Worm (Caenorhabditis elegans): ENCODE measurements around the gene nhr-195.

Gene nhr-195

DNA sequence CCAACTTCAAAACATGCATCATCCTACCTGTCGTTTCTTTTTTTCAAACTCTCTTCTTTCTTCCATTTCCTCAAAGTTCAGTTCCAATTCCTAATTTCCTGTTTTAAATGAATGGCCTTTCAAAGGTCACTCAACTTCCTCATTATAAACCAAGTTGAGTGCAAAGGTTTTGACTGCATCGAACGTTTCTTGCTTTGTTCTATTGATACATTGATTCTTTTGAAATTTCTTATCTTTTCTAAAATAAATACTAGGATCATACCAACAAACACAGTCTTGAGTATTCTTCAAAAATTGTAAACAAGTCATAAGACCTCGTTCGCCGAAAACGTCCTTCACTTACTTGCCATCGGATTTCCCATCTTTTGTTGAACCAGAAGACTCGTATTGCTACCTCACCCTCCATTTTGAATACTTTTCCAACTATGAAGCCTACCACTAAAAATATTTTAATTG is 18.1 kb upstream of the nhr-195 start, which contains the start of gene F59E11.7:
Gene F59E11.7, plus strand, starts transcription at position 51 of the 456 bp plus-strand sequence.
- TF ChIP-seq egl-27 (tag; optimal IDR thresholded peaks at IDR 0.05) (no peak), nhr-25 (tag; optimal IDR thresholded peaks at IDR 0.05) (peak; percentile 77), sma-3 (GFP tag; optimal IDR thresholded peaks at IDR 0.05) (peak; percentile 11), Y55F3AM.14 (GFP tag; optimal IDR thresholded peaks at IDR 0.05) (no peak)

- no peak for TF ChIP-seq F13H6.1 (tag; optimal IDR thresholded peaks at IDR 0.05)
- no peak for TF ChIP-seq elt-1 (tag; optimal IDR thresholded peaks at IDR 0.05)
- TF ChIP-seq ama-1 (optimal IDR thresholded peaks at IDR 0.05) = no peak
- no peak for TF ChIP-seq sma-9 (GFP tag; optimal IDR thresholded peaks at IDR 0.05)
- TF ChIP-seq sma-9 (tag; optimal IDR thresholded peaks at IDR 0.05) = no peak
- TF ChIP-seq alr-1 (tag; optimal IDR thresholded peaks at IDR 0.05) = no peak
- no peak for TF ChIP-seq lin-13 (GFP tag; optimal IDR thresholded peaks at IDR 0.05)
- no peak for TF ChIP-seq sma-3 (GFP tag; optimal IDR thresholded peaks at IDR 0.05)
- TF ChIP-seq lsy-2 (tag; optimal IDR thresholded peaks at IDR 0.05) = no peak
- no peak for TF ChIP-seq C34F6.9 (tag; optimal IDR thresholded peaks at IDR 0.05)
- no peak for TF ChIP-seq lin-39 (tag; optimal IDR thresholded peaks at IDR 0.05)
- no peak for TF ChIP-seq aly-2 (tag; optimal IDR thresholded peaks at IDR 0.05)
- no peak for TF ChIP-seq Y55F3AM.14 (GFP tag; optimal IDR thresholded peaks at IDR 0.05)
- no peak for TF ChIP-seq ztf-11 (tag; optimal IDR thresholded peaks at IDR 0.05)
- no peak for TF ChIP-seq crh-2 (tag; optimal IDR thresholded peaks at IDR 0.05)
- TF ChIP-seq unc-39 (tag; optimal IDR thresholded peaks at IDR 0.05) = no peak
- no peak for TF ChIP-seq lin-11 (tag; optimal IDR thresholded peaks at IDR 0.05)
- no peak for TF ChIP-seq unc-62 (GFP tag; optimal IDR thresholded peaks at IDR 0.05)
- no peak for TF ChIP-seq ztf-1 (GFP tag; conservative IDR thresholded peaks at IDR 0.05)
- TF ChIP-seq elt-3 (tag; optimal IDR thresholded peaks at IDR 0.05) = no peak
- no peak for TF ChIP-seq nhr-77 (tag; optimal IDR thresholded peaks at IDR 0.05)
Observed at ce11 chrV:8988104-8988503, 15.9 kb upstream of the nhr-195 start, which contains the start of gene str-87. Gene str-87 (minus strand): TSS chrV:8988204.

ce11 chrV:8985740-8986139 is 13.6 kb upstream of the nhr-195 start, which contains the start of gene str-85:
Gene str-85 (minus strand): TSS chrV:8985840.
- no peak for TF ChIP-seq F13H6.1 (tag; optimal IDR thresholded peaks at IDR 0.05)
- TF ChIP-seq sem-4 (tag; optimal IDR thresholded peaks at IDR 0.05) = no peak
- TF ChIP-seq dmd-4 (tag; optimal IDR thresholded peaks at IDR 0.05) = no peak
- no peak for TF ChIP-seq lin-11 (tag; optimal IDR thresholded peaks at IDR 0.05)
- TF ChIP-seq lsy-2 (tag; optimal IDR thresholded peaks at IDR 0.05) = no peak
- no peak for TF ChIP-seq unc-62 (GFP tag; optimal IDR thresholded peaks at IDR 0.05)

DNA sequence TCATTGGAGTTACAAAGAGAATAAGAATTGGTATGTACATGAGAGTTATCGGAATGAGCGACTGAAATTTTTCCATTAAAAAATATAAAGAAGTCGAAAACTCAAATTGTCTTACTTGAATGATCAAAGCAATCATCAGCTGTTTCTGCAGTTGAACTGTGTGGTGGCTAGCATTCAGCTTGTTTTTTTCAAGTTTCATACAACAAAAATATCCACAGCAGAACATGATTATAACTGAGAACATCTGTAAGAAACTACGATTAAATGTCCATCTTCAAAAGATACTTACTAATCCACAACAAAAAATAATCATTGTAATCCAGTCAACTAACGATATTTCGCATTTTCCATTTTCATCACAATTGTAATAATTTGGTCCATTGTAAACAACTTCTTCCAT is 12.6 kb upstream of the nhr-195 start:
- TF ChIP-seq R02D3.7 (tag; optimal IDR thresholded peaks at IDR 0.05) (no peak), snpc-4 (tag; optimal IDR thresholded peaks at IDR 0.05) (no peak), unc-55 (GFP tag; optimal IDR thresholded peaks at IDR 0.05) (no peak), lin-39 (tag; optimal IDR thresholded peaks at IDR 0.05) (no peak), alr-1 (tag; optimal IDR thresholded peaks at IDR 0.05) (no peak), elt-1 (tag; optimal IDR thresholded peaks at IDR 0.05) (no peak), ceh-82 (tag; optimal IDR thresholded peaks at IDR 0.05) (no peak), unc-62 (GFP tag; optimal IDR thresholded peaks at IDR 0.05) (no peak), nhr-11 (tag; optimal IDR thresholded peaks at IDR 0.05) (no peak), blmp-1 (tag; optimal IDR thresholded peaks at IDR 0.05; ENCODE audit: insufficient read depth) (no peak), crh-2 (tag; optimal IDR thresholded peaks at IDR 0.05) (no peak), nhr-129 (tag; optimal IDR thresholded peaks at IDR 0.05) (no peak), mab-5 (tag; optimal IDR thresholded peaks at IDR 0.05) (no peak), nhr-21 (tag; optimal IDR thresholded peaks at IDR 0.05) (no peak), elt-3 (tag; optimal IDR thresholded peaks at IDR 0.05) (no peak), zag-1 (tag; optimal IDR thresholded peaks at IDR 0.05) (no peak), ceh-16 (tag; optimal IDR thresholded peaks at IDR 0.05) (no peak), unc-39 (tag; optimal IDR thresholded peaks at IDR 0.05) (no peak), sma-3 (GFP tag; optimal IDR thresholded peaks at IDR 0.05) (no peak)

ce11 chrV:8983604-8984003 is 11.4 kb upstream of the nhr-195 start, which contains the start of gene str-86:
Gene str-86 (minus strand): TSS chrV:8983704.
- TF ChIP-seq mbf-1 (tag; optimal IDR thresholded peaks at IDR 0.05) (no peak), nhr-23 (tag; optimal IDR thresholded peaks at IDR 0.05) (no peak), lin-11 (tag; optimal IDR thresholded peaks at IDR 0.05) (no peak), elt-3 (tag; optimal IDR thresholded peaks at IDR 0.05) (no peak), ZK546.5 (tag; optimal IDR thresholded peaks at IDR 0.05) (no peak), lsy-2 (tag; optimal IDR thresholded peaks at IDR 0.05) (no peak), F13H6.1 (tag; optimal IDR thresholded peaks at IDR 0.05) (no peak), Y55F3AM.14 (GFP tag; optimal IDR thresholded peaks at IDR 0.05) (no peak), unc-39 (tag; optimal IDR thresholded peaks at IDR 0.05) (no peak), nhr-11 (tag; optimal IDR thresholded peaks at IDR 0.05) (no peak), egl-27 (tag; optimal IDR thresholded peaks at IDR 0.05) (no peak), sma-3 (GFP tag; optimal IDR thresholded peaks at IDR 0.05) (no peak), peb-1 (tag; optimal IDR thresholded peaks at IDR 0.05) (no peak), skn-1 (tag; optimal IDR thresholded peaks at IDR 0.05) (no peak), ceh-16 (tag; optimal IDR thresholded peaks at IDR 0.05) (no peak), nhr-129 (tag; optimal IDR thresholded peaks at IDR 0.05) (no peak), mdl-1 (tag; optimal IDR thresholded peaks at IDR 0.05) (no peak), sem-4 (tag; optimal IDR thresholded peaks at IDR 0.05) (no peak)

Measured in whole organism, L2 larva.